Worm (Caenorhabditis elegans) whole organism, early embryonic: ENCODE results near the gene cht-3.

ENCODE experiments used
- B0310.2 ChIP-seq: sonication (generic microtip); optimal IDR thresholded peaks from 2 replicates; lab custom pipeline; 2016; ENCODE audit warnings: mild to moderate bottlenecking, missing genetic modification characterization, missing compliant biosample characterization
- F13C5.2 ChIP-seq: sonication (generic microtip); optimal IDR thresholded peaks from 2 replicates; lab custom pipeline; 2017; ENCODE audit warnings: mild to moderate bottlenecking, missing genetic modification characterization, inconsistent platforms, missing compliant biosample characterization
- aly-1 ChIP-seq: sonication (generic microtip); optimal IDR thresholded peaks from 2 replicates; lab custom pipeline; 2016; ENCODE audit warnings: missing genetic modification characterization, missing compliant biosample characterization
- ama-1 ChIP-seq: fragments of 150-350 bp; optimal IDR thresholded peaks from 2 replicates; lab custom pipeline; 2014
- ets-7 ChIP-seq: sonication (generic microtip); optimal IDR thresholded peaks from 2 replicates; lab custom pipeline; 2016; ENCODE audit warnings: missing genotype, missing genetic modification characterization, missing compliant biosample characterization
- flt-1 ChIP-seq: fragments of 200-800 bp; sonication (Bioruptor generic); IDR thresholded peaks from 2 replicates; pipeline ENCODE4 v1.3.6; 2022; ENCODE audit warnings: missing genetic modification characterization, missing compliant biosample characterization
- hnd-1 ChIP-seq: sonication (generic microtip); optimal IDR thresholded peaks from 2 replicates; lab custom pipeline; 2016; ENCODE audit warnings: missing genetic modification characterization, missing compliant biosample characterization
- pes-1 ChIP-seq: fragments of 200-800 bp; sonication (Bioruptor generic); IDR thresholded peaks from 2 replicates; pipeline ENCODE4 v1.3.6; 2022; ENCODE audit warnings: missing genetic modification reagents, missing genetic modification characterization, missing compliant biosample characterization
- sea-1 ChIP-seq: fragments of 200-800 bp; sonication (Bioruptor generic); conservative IDR thresholded peaks from 2 replicates; pipeline ENCODE4 v1.3.6; 2022; ENCODE audit warnings: missing genetic modification characterization, missing compliant biosample characterization
- tbx-11 ChIP-seq: fragments of 200-800 bp; sonication (Bioruptor generic); IDR thresholded peaks from 2 replicates; pipeline ENCODE4 v1.3.6; 2022; ENCODE audit warnings: missing genetic modification characterization, missing compliant biosample characterization
- tbx-37 ChIP-seq: fragments of 200-800 bp; sonication (Bioruptor generic); conservative IDR thresholded peaks from 2 replicates; pipeline ENCODE4 v1.3.6; 2022; ENCODE audit warnings: missing genetic modification reagents, missing genetic modification characterization, missing compliant biosample characterization
- tra-4 ChIP-seq: sonication (generic microtip); optimal IDR thresholded peaks from 2 replicates; lab custom pipeline; 2017; ENCODE audit warnings: missing genetic modification characterization, missing compliant biosample characterization

- TF ChIP-seq tra-4 (no peak), ama-1 (no peak), tbx-11 (no peak), sea-1 (GFP tag; lab: Robert Waterston, UW) (no peak), F13C5.2 (tag; lab: Kevin White, UChicago) (no peak), flt-1 (no peak), B0310.2 (tag; lab: Kevin White, UChicago) (no peak), ets-7 (tag; lab: Kevin White, UChicago) (no peak), tbx-37 (GFP tag; lab: Robert Waterston, UW) (no peak), pes-1 (GFP tag; lab: Robert Waterston, UW) (no peak), aly-1 (tag; lab: Kevin White, UChicago) (no peak), hnd-1 (no peak)
These were observed 29.0 kb downstream of the cht-3 start, which contains the start of gene C06G3.8 for ce11 chrIV:7032459-7032858.
